Worm (Caenorhabditis elegans): ENCODE measurements around the gene B0228.8.

DNA sequence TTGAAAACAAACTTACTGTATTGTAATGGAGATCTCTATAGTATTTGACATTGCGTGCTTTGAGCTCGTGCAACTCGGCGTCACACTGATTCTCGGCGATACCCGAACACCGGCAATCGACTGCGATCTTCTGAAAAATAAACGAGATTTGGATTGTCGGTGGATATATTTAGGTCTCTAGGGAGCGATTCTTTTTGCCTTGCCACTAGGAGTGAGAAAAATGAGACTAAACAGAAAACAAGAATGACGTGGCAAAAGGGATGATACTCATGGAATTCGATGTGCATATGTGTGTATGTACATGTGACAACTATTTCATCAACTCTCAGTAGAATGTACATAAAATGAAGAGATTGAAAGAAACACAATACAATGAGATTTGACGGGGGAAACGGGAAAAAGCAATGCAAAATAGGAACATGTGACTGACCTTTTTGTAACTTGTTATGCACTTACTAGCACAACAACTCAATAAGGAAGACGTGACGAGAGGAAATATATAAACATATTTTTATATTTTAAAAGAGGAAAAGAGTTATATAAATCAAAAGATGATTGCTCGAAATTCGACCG lies 46.6 kb downstream of the B0228.8 start:
- no peak for TF ChIP-seq nhr-25 (tag; optimal IDR thresholded peaks at IDR 0.05)
- TF ChIP-seq nhr-12 (tag; optimal IDR thresholded peaks at IDR 0.05): no peak
- TF ChIP-seq egl-27 (tag; optimal IDR thresholded peaks at IDR 0.05): no peak
- no peak for TF ChIP-seq pha-4 (tag; optimal IDR thresholded peaks at IDR 0.05)
- no peak for TF ChIP-seq ama-1 (optimal IDR thresholded peaks at IDR 0.05)
- TF ChIP-seq lin-39 (tag; optimal IDR thresholded peaks at IDR 0.05): peak; percentile 4
- TF ChIP-seq nhr-28 (tag; optimal IDR thresholded peaks at IDR 0.05): no peak
- TF ChIP-seq skn-1 (tag; optimal IDR thresholded peaks at IDR 0.05): no peak
- no peak for TF ChIP-seq ztf-4 (tag; optimal IDR thresholded peaks at IDR 0.05)
- TF ChIP-seq unc-39 (tag; optimal IDR thresholded peaks at IDR 0.05): no peak
- no peak for TF ChIP-seq nhr-77 (tag; optimal IDR thresholded peaks at IDR 0.05)
- TF ChIP-seq unc-62 (GFP tag; optimal IDR thresholded peaks at IDR 0.05): no peak
